Fruit fly (Drosophila melanogaster): ENCODE data around the gene IleRS-m.

DNA sequence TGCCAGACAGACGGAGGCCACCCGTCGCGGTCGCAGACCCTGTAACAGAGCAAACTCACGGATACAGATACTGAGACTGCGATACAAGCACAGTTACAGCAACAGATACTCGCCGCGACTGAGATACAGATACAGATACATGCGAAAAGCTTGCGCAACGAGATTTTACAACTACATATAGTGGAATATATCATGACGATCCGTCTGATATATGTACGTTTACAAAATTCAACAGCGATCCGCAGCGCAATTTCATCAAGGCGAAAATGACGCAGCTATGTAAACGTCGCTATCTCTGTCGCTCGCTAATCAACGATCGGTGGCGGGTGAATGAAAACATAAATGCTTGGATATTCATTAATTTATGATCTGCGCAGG, 50.1 kb downstream of the IleRS-m start:
- TF ChIP-seq usp (GFP tag; optimal IDR thresholded peaks at IDR 0.05) (no peak), psq (optimal IDR thresholded peaks at IDR 0.05) (no peak), Dll (optimal IDR thresholded peaks at IDR 0.05) (no peak), EcR (GFP tag; optimal IDR thresholded peaks at IDR 0.05) (no peak), pan (optimal IDR thresholded peaks at IDR 0.05) (no peak)

Data from whole organism.